Worm (Caenorhabditis elegans) whole organism, young adult: Measurements from ENCODE around the gene F48E3.2.

Source experiments
- B0019.2 ChIP-seq: fragments of 200-800 bp; sonication (Bioruptor generic); conservative IDR thresholded peaks from 2 replicates; pipeline ENCODE4 v1.3.6; 2022; ENCODE audit warnings: missing genetic modification reagents, missing genetic modification characterization, missing compliant biosample characterization
- B0261.1 ChIP-seq: sonication (generic microtip); optimal IDR thresholded peaks from 2 replicates; lab custom pipeline; 2016; ENCODE audit warnings: mild to moderate bottlenecking, missing genetic modification characterization, moderate library complexity, missing compliant biosample characterization
- C17E4.6 ChIP-seq: fragments of 200-800 bp; sonication (Bioruptor generic); IDR thresholded peaks from 2 replicates; pipeline ENCODE4 v1.3.6; 2022; ENCODE audit warnings: missing genetic modification reagents, missing genetic modification characterization, missing compliant biosample characterization
- D2030.7 ChIP-seq: fragments of 200-800 bp; sonication (Bioruptor generic); IDR thresholded peaks from 2 replicates; pipeline ENCODE4 v1.3.6; 2022; ENCODE audit warnings: missing genetic modification reagents, missing genetic modification characterization, missing compliant biosample characterization
- K12H6.12 ChIP-seq: fragments of 200-800 bp; sonication (Bioruptor generic); optimal IDR thresholded peaks from 2 replicates; lab custom pipeline; 2018; ENCODE audit warnings: mild to moderate bottlenecking, missing genetic modification characterization, missing compliant biosample characterization
- T07F8.4 ChIP-seq: sonication (generic microtip); optimal IDR thresholded peaks from 2 replicates; lab custom pipeline; 2016; ENCODE audit warnings: mild to moderate bottlenecking, missing genetic modification characterization, moderate library complexity, missing compliant biosample characterization
- Y53G8AR.9 ChIP-seq: fragments of 200-800 bp; sonication (Bioruptor generic); conservative IDR thresholded peaks from 2 replicates; pipeline ENCODE4 v1.3.6; 2022; ENCODE audit warnings: missing genetic modification reagents, missing genetic modification characterization, missing compliant biosample characterization
- Y95B8A.8 ChIP-seq: fragments of 200-800 bp; sonication (Bioruptor generic); IDR thresholded peaks from 2 replicates; pipeline ENCODE4 v1.3.6; 2022; ENCODE audit warnings: missing genetic modification reagents, missing genetic modification characterization, missing compliant biosample characterization
- ccch-3 ChIP-seq: fragments of 200-800 bp; sonication (Bioruptor generic); optimal IDR thresholded peaks from 2 replicates; lab custom pipeline; 2018; ENCODE audit warnings: mild to moderate bottlenecking, missing genetic modification characterization, missing compliant biosample characterization
- ceh-27 ChIP-seq: fragments of 200-800 bp; sonication (Bioruptor generic); optimal IDR thresholded peaks from 2 replicates; lab custom pipeline; 2018; ENCODE audit warnings: mild to moderate bottlenecking, missing genetic modification characterization, moderate library complexity, missing compliant biosample characterization
- dox-1 ChIP-seq: fragments of 200-800 bp; sonication (Bioruptor generic); IDR thresholded peaks from 2 replicates; pipeline ENCODE4 v1.3.6; 2022; ENCODE audit warnings: missing genetic modification reagents, missing genetic modification characterization, missing compliant biosample characterization
- dpff-1 ChIP-seq: sonication (generic microtip); optimal IDR thresholded peaks from 2 replicates; lab custom pipeline; 2017; ENCODE audit warnings: mild to moderate bottlenecking, missing genetic modification characterization, missing compliant biosample characterization
- dpl-1 ChIP-seq: fragments of 150-350 bp; optimal IDR thresholded peaks from 2 replicates; lab custom pipeline; 2014; ENCODE audit warnings: missing biosample characterization, missing genetic modification reagents, missing genetic modification characterization
- egrh-3 ChIP-seq: fragments of 200-800 bp; sonication (Bioruptor generic); IDR thresholded peaks from 2 replicates; pipeline ENCODE4 v1.3.6; 2022; ENCODE audit warnings: missing genetic modification reagents, missing genetic modification characterization, missing compliant biosample characterization
- ets-4 ChIP-seq: fragments of 200-800 bp; sonication (Bioruptor generic); optimal IDR thresholded peaks from 2 replicates; lab custom pipeline; 2018; ENCODE audit warnings: mild to moderate bottlenecking, missing genetic modification characterization, missing compliant biosample characterization
- hlh-12 ChIP-seq: sonication (generic microtip); optimal IDR thresholded peaks from 2 replicates; lab custom pipeline; 2016; ENCODE audit warnings: missing genetic modification characterization, missing compliant biosample characterization
- hlh-26 ChIP-seq: fragments of 200-800 bp; sonication (Bioruptor generic); conservative IDR thresholded peaks from 2 replicates; pipeline ENCODE4 v1.3.6; 2022; ENCODE audit warnings: missing genetic modification reagents, missing genetic modification characterization, missing compliant biosample characterization
- hmg-1.2 ChIP-seq: fragments of 200-800 bp; sonication (Bioruptor generic); IDR thresholded peaks from 2 replicates; pipeline ENCODE4 v1.3.6; 2022; ENCODE audit warnings: missing genetic modification reagents, missing genetic modification characterization, missing compliant biosample characterization
- hmg-20 ChIP-seq: fragments of 200-800 bp; sonication (Bioruptor generic); IDR thresholded peaks from 2 replicates; pipeline ENCODE4 v1.3.6; 2022; ENCODE audit warnings: missing genetic modification reagents, missing genetic modification characterization, missing compliant biosample characterization
- hrde-1 ChIP-seq: sonication (generic microtip); optimal IDR thresholded peaks from 2 replicates; lab custom pipeline; 2016; ENCODE audit warnings: missing genetic modification characterization, mild to moderate bottlenecking, missing compliant biosample characterization, moderate library complexity, missing genotype, missing genetic modification reagents, borderline replicate concordance
- lin-35 ChIP-seq, 3 experiments: fragments of 150-350 bp in 2 of 3; sonication (generic microtip) in 1 of 3; optimal IDR thresholded peaks; 2 replicates each; lab custom pipeline; 2014 to 2018; ENCODE audit warnings: missing biosample characterization in 3 of 3, missing genetic modification characterization in 3 of 3, missing genetic modification reagents in 3 of 3
- madf-8 ChIP-seq: fragments of 200-800 bp; sonication (Bioruptor generic); conservative IDR thresholded peaks from 2 replicates; pipeline ENCODE4 v1.3.6; 2022; ENCODE audit warnings: missing genetic modification reagents, missing genetic modification characterization, missing compliant biosample characterization
- mel-28 ChIP-seq: sonication (generic microtip); optimal IDR thresholded peaks from 2 replicates; lab custom pipeline; 2016; ENCODE audit warnings: borderline replicate concordance, mild to moderate bottlenecking, missing genetic modification characterization, missing compliant biosample characterization
- nfya-2 ChIP-seq: fragments of 200-800 bp; sonication (Bioruptor generic); IDR thresholded peaks from 2 replicates; pipeline ENCODE4 v1.3.6; 2022; ENCODE audit warnings: missing genetic modification reagents, missing genetic modification characterization, missing compliant biosample characterization
- nhr-120 ChIP-seq: fragments of 200-800 bp; sonication (Bioruptor generic); IDR thresholded peaks from 2 replicates; pipeline ENCODE4 v1.3.6; 2022; ENCODE audit warnings: missing genetic modification characterization, missing compliant biosample characterization
- nhr-80 ChIP-seq: sonication (generic microtip); optimal IDR thresholded peaks from 2 replicates; lab custom pipeline; 2016; ENCODE audit warnings: missing genetic modification characterization, missing compliant biosample characterization
- pbrm-1 ChIP-seq: fragments of 200-800 bp; sonication (Bioruptor generic); IDR thresholded peaks from 2 replicates; pipeline ENCODE4 v1.3.6; 2022; ENCODE audit warnings: missing genetic modification reagents, missing genetic modification characterization, missing compliant biosample characterization
- rec-8 ChIP-seq, 2 experiments: sonication (generic microtip); optimal IDR thresholded peaks; 2 replicates each; lab custom pipeline; 2016; ENCODE audit warnings: mild to moderate bottlenecking in 2 of 2, missing genetic modification characterization in 2 of 2, missing genetic modification reagents in 2 of 2, missing genotype in 2 of 2, missing biosample characterization in 1 of 2, missing compliant biosample characterization in 1 of 2, moderate library complexity in 1 of 2
- repo-1 ChIP-seq: sonication (generic microtip); optimal IDR thresholded peaks from 2 replicates; lab custom pipeline; 2017; ENCODE audit warnings: mild to moderate bottlenecking, missing genetic modification characterization, missing compliant biosample characterization
- snpc-1.1 ChIP-seq: sonication (generic microtip); optimal IDR thresholded peaks from 2 replicates; lab custom pipeline; 2017; ENCODE audit warnings: missing genetic modification characterization, mild to moderate bottlenecking, missing compliant biosample characterization, antibody characterized with exemption, moderate library complexity, missing genotype, missing genetic modification reagents; ENCODE audit not compliant: insufficient read depth
- snpc-1.3 ChIP-seq: sonication (generic microtip); optimal IDR thresholded peaks from 2 replicates; lab custom pipeline; 2017; ENCODE audit warnings: missing genetic modification characterization, mild to moderate bottlenecking, missing compliant biosample characterization, antibody characterized with exemption, moderate library complexity, missing genotype, missing genetic modification reagents; ENCODE audit not compliant: insufficient read depth
- sptf-2 ChIP-seq: fragments of 200-800 bp; sonication (Bioruptor generic); optimal IDR thresholded peaks from 2 replicates; lab custom pipeline; 2018; ENCODE audit warnings: mild to moderate bottlenecking, missing genetic modification characterization, missing compliant biosample characterization
- tbp1 ChIP-seq: fragments of 200-800 bp; sonication (Bioruptor generic); optimal IDR thresholded peaks from 2 replicates; lab custom pipeline; 2018; ENCODE audit warnings: mild to moderate bottlenecking, missing genetic modification characterization, missing compliant biosample characterization
- tbx-9 ChIP-seq: sonication (generic microtip); optimal IDR thresholded peaks from 2 replicates; lab custom pipeline; 2016; ENCODE audit warnings: borderline replicate concordance, missing genetic modification characterization, inconsistent platforms, missing compliant biosample characterization
- zfh-2 ChIP-seq: fragments of 200-800 bp; sonication (Bioruptor generic); conservative IDR thresholded peaks from 2 replicates; pipeline ENCODE4 v1.3.6; 2022; ENCODE audit warnings: missing genetic modification reagents, missing genetic modification characterization, missing compliant biosample characterization
- zim-3 ChIP-seq: sonication (generic microtip); optimal IDR thresholded peaks from 2 replicates; lab custom pipeline; 2017; ENCODE audit warnings: mild to moderate bottlenecking, missing genetic modification characterization, moderate library complexity, missing compliant biosample characterization
- ztf-22 ChIP-seq: fragments of 200-800 bp; sonication (Bioruptor generic); optimal IDR thresholded peaks from 2 replicates; lab custom pipeline; 2018; ENCODE audit warnings: mild to moderate bottlenecking, missing genetic modification characterization, moderate library complexity, missing compliant biosample characterization
- ztf-25 ChIP-seq: fragments of 200-800 bp; sonication (Bioruptor generic); IDR thresholded peaks from 2 replicates; pipeline ENCODE4 v1.3.6; 2022; ENCODE audit warnings: missing genetic modification reagents, missing genetic modification characterization, missing compliant biosample characterization
- ztf-3 ChIP-seq: fragments of 200-800 bp; sonication (Bioruptor generic); optimal IDR thresholded peaks from 2 replicates; lab custom pipeline; 2018; ENCODE audit warnings: mild to moderate bottlenecking, missing genetic modification characterization, missing compliant biosample characterization

Gene F48E3.2

ce11 chrX:7536869-7537268 is 43.9 kb upstream of the F48E3.2 start:
- TF ChIP-seq zfh-2 (GFP tag; lab: Robert Waterston, UW): peak; percentile 82
- TF ChIP-seq egrh-3 (GFP tag; lab: Robert Waterston, UW): 0 out of 2 replicates have a peak, but pooled peaks have one; percentile 2
- TF ChIP-seq snpc-1.3 (tag; lab: Kevin White, UChicago): no peak
- TF ChIP-seq, all 124 proteins: peak for 2

- no peak for TF ChIP-seq madf-8 (GFP tag; lab: Robert Waterston, UW)
- TF ChIP-seq ztf-22: no peak
- no peak for TF ChIP-seq Y53G8AR.9
- no peak for TF ChIP-seq lin-35 (GFP tag; optimal IDR thresholded peaks at IDR 0.05; lab: Kevin White, UChicago)
- no peak for TF ChIP-seq zim-3 (tag; lab: Kevin White, UChicago)
- TF ChIP-seq zfh-2 (GFP tag; lab: Robert Waterston, UW): 0 out of 2 replicates have a peak, but pooled peaks have one; percentile 23
- TF ChIP-seq, all 124 proteins: peak for 1
Observed at ce11 chrX:7534454-7534853, 41.5 kb upstream of the F48E3.2 start.

ce11 chrX:7532632-7533031 is 39.7 kb upstream of the F48E3.2 start, which contains the start of gene ceh-14:
TSS of gene ceh-14 (minus strand) at chrX:7532732.
- TF ChIP-seq repo-1 (tag; lab: Kevin White, UChicago) (no peak), hrde-1 (tag; lab: Kevin White, UChicago) (no peak), snpc-1.1 (no peak), tbp1 (no peak), ztf-3 (GFP tag; lab: Kevin White, UChicago) (no peak), C17E4.6 (GFP tag; lab: Robert Waterston, UW) (no peak), ets-4 (no peak), ccch-3 (no peak), T07F8.4 (tag; lab: Kevin White, UChicago) (no peak), sptf-2 (GFP tag; lab: Kevin White, UChicago) (no peak), nhr-80 (no peak), K12H6.12 (no peak), ceh-27 (GFP tag; lab: Kevin White, UChicago) (no peak)
- TF ChIP-seq, all 124 proteins: peak for 0

- TF ChIP-seq nhr-80: no peak
- TF ChIP-seq, all 124 proteins: peak for 0
Observed at ce11 chrX:7525271-7525670, 32.4 kb upstream of the F48E3.2 start, which contains the start of gene F46C8.3. TSS of gene F46C8.3 (plus strand) at chrX:7525571.

- TF ChIP-seq hlh-12 (tag; lab: Kevin White, UChicago) (no peak), zfh-2 (GFP tag; lab: Robert Waterston, UW) (0 out of 2 replicates have a peak, but pooled peaks have one; percentile 29), nhr-120 (GFP tag; lab: Robert Waterston, UW) (no peak), rec-8 (tag; optimal IDR thresholded peaks at IDR 0.05; lab: Kevin White, UChicago) (no peak), ztf-25 (GFP tag; lab: Robert Waterston, UW) (no peak)
Observed at ce11 chrX:7523799-7524198, 30.9 kb upstream of the F48E3.2 start.

- no peak for TF ChIP-seq nfya-2 (GFP tag; lab: Robert Waterston, UW)
- no peak for TF ChIP-seq hlh-26
- TF ChIP-seq hlh-12 (tag; lab: Kevin White, UChicago): no peak
- TF ChIP-seq Y95B8A.8 (GFP tag; lab: Robert Waterston, UW): no peak
- no peak for TF ChIP-seq B0261.1
- TF ChIP-seq mel-28 (tag; lab: Kevin White, UChicago): no peak
- no peak for TF ChIP-seq tbx-9 (tag; lab: Kevin White, UChicago)
- no peak for TF ChIP-seq dox-1
- TF ChIP-seq dpff-1: no peak
- TF ChIP-seq hmg-20 (GFP tag; lab: Robert Waterston, UW): no peak
- TF ChIP-seq pbrm-1 (GFP tag; lab: Robert Waterston, UW): no peak
- TF ChIP-seq dpl-1 (GFP tag; lab: Kevin White, UChicago): no peak
- no peak for TF ChIP-seq B0019.2 (GFP tag; lab: Robert Waterston, UW)
- no peak for TF ChIP-seq hmg-1.2 (GFP tag; lab: Robert Waterston, UW)
- TF ChIP-seq D2030.7 (GFP tag; lab: Robert Waterston, UW): no peak
Observed at ce11 chrX:7522595-7522994, 29.7 kb upstream of the F48E3.2 start.
